Worm (Caenorhabditis elegans) whole organism, early embryonic: ENCODE measurements around the gene elks-1.

Source experiments
- F13C5.2 ChIP-seq: sonication (generic microtip); optimal IDR thresholded peaks from 2 replicates; lab custom pipeline; 2017; ENCODE audit warnings: mild to moderate bottlenecking, missing genetic modification characterization, inconsistent platforms, missing compliant biosample characterization
- aly-1 ChIP-seq: sonication (generic microtip); optimal IDR thresholded peaks from 2 replicates; lab custom pipeline; 2016; ENCODE audit warnings: missing genetic modification characterization, missing compliant biosample characterization
- ama-1 ChIP-seq: fragments of 150-350 bp; optimal IDR thresholded peaks from 2 replicates; lab custom pipeline; 2014
- ceh-13 ChIP-seq: fragments of 200-800 bp; sonication (Bioruptor generic); optimal IDR thresholded peaks from 2 replicates; lab custom pipeline; 2018; ENCODE audit warnings: mild to moderate bottlenecking, missing genetic modification characterization, missing compliant biosample characterization
- flt-1 ChIP-seq: fragments of 200-800 bp; sonication (Bioruptor generic); IDR thresholded peaks from 2 replicates; pipeline ENCODE4 v1.3.6; 2022; ENCODE audit warnings: missing genetic modification characterization, missing compliant biosample characterization
- hmbx-1 ChIP-seq: sonication (generic microtip); optimal IDR thresholded peaks from 2 replicates; lab custom pipeline; 2016; ENCODE audit warnings: mild to moderate bottlenecking, missing genetic modification characterization, missing compliant biosample characterization
- hmg-4 ChIP-seq: fragments of 200-800 bp; sonication (Bioruptor generic); optimal IDR thresholded peaks from 2 replicates; lab custom pipeline; 2018; ENCODE audit warnings: mild to moderate bottlenecking, missing genetic modification characterization, missing compliant biosample characterization
- hnd-1 ChIP-seq: sonication (generic microtip); optimal IDR thresholded peaks from 2 replicates; lab custom pipeline; 2016; ENCODE audit warnings: missing genetic modification characterization, missing compliant biosample characterization
- pes-1 ChIP-seq: fragments of 200-800 bp; sonication (Bioruptor generic); IDR thresholded peaks from 2 replicates; pipeline ENCODE4 v1.3.6; 2022; ENCODE audit warnings: missing genetic modification reagents, missing genetic modification characterization, missing compliant biosample characterization
- scrt-1 ChIP-seq: fragments of 200-800 bp; sonication (Bioruptor generic); IDR thresholded peaks from 2 replicates; pipeline ENCODE4 v1.3.6; 2022; ENCODE audit warnings: missing genetic modification characterization, missing compliant biosample characterization
- sea-1 ChIP-seq: fragments of 200-800 bp; sonication (Bioruptor generic); conservative IDR thresholded peaks from 2 replicates; pipeline ENCODE4 v1.3.6; 2022; ENCODE audit warnings: missing genetic modification characterization, missing compliant biosample characterization
- tbx-11 ChIP-seq: fragments of 200-800 bp; sonication (Bioruptor generic); IDR thresholded peaks from 2 replicates; pipeline ENCODE4 v1.3.6; 2022; ENCODE audit warnings: missing genetic modification characterization, missing compliant biosample characterization
- tbx-37 ChIP-seq: fragments of 200-800 bp; sonication (Bioruptor generic); conservative IDR thresholded peaks from 2 replicates; pipeline ENCODE4 v1.3.6; 2022; ENCODE audit warnings: missing genetic modification reagents, missing genetic modification characterization, missing compliant biosample characterization
- tra-4 ChIP-seq: sonication (generic microtip); optimal IDR thresholded peaks from 2 replicates; lab custom pipeline; 2017; ENCODE audit warnings: missing genetic modification characterization, missing compliant biosample characterization

DNA sequence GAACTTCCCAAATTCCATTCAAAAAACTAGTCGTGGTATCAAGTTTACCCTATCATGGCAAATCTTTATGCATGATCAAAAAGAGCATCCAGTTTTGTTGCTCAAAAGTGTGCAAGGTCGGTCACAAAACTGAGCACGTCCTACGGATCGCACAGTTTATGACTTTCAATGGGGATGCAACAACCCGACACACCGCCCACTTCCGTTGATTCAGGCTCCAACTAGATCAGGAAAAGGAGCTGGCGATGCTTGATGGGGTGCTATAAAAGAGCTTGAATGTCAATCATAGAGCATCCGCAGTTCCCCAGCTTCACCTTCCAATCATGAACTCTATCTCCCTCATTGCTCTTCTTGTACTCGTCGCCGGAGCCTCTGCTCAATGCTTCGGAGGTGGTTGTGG lies 44.3 kb downstream of the elks-1 start, which contains the start of gene W08E12.2:
- TF ChIP-seq ama-1 (lab: Kevin White, UChicago) (no peak), ceh-13 (GFP tag; lab: Kevin White, UChicago) (no peak), scrt-1 (GFP tag; lab: Robert Waterston, UW) (no peak), flt-1 (GFP tag; lab: Robert Waterston, UW) (no peak), hmg-4 (GFP tag; lab: Kevin White, UChicago) (no peak), aly-1 (no peak), hnd-1 (no peak), tbx-37 (GFP tag; lab: Robert Waterston, UW) (no peak), hmbx-1 (no peak), sea-1 (GFP tag; lab: Robert Waterston, UW) (no peak), pes-1 (no peak), tbx-11 (GFP tag; lab: Robert Waterston, UW) (no peak), tra-4 (tag; lab: Kevin White, UChicago) (no peak), F13C5.2 (tag; lab: Kevin White, UChicago) (no peak)
